Fruit fly (Drosophila melanogaster) whole organism, pupa: ENCODE results near the gene CG11983.

Experiments
- CG10348 ChIP-seq: fragments of 200-800 bp; sonication (Bioruptor generic); IDR thresholded peaks from 2 replicates; pipeline ENCODE4 v1.3.6; 2022; ENCODE audit warnings: missing biosample characterization, missing genetic modification characterization
- CG17806 ChIP-seq: fragments of 200-800 bp; sonication (Bioruptor generic); optimal IDR thresholded peaks from 2 replicates; lab custom pipeline; 2018; ENCODE audit warnings: missing biosample characterization, mild to moderate bottlenecking, missing genetic modification characterization, moderate library complexity
- CG32121 ChIP-seq: fragments of 200-800 bp; sonication (Bioruptor generic); IDR thresholded peaks from 2 replicates; pipeline ENCODE4 v1.3.6; 2022; ENCODE audit warnings: missing biosample characterization, missing genetic modification characterization
- CG8159 ChIP-seq: fragments of 200-800 bp; sonication (Bioruptor generic); optimal IDR thresholded peaks from 3 replicates; lab custom pipeline; 2018; ENCODE audit warnings: missing biosample characterization, mild to moderate bottlenecking, missing genetic modification characterization, moderate library complexity
- CG8301 ChIP-seq: fragments of 200-800 bp; sonication (Bioruptor generic); optimal IDR thresholded peaks from 2 replicates; lab custom pipeline; 2018; ENCODE audit warnings: missing biosample characterization, mild to moderate bottlenecking, missing genetic modification characterization
- EcR ChIP-seq: fragments of 200-800 bp; sonication (Bioruptor generic); optimal IDR thresholded peaks from 3 replicates; lab custom pipeline; 2019; ENCODE audit warnings: missing biosample characterization, missing genetic modification characterization, mild to moderate bottlenecking, moderate library complexity, missing genetic modification reagents
- Ets98B ChIP-seq: fragments of 200-800 bp; sonication (Bioruptor generic); IDR thresholded peaks from 2 replicates; pipeline ENCODE4 v1.3.6; 2022; ENCODE audit warnings: missing biosample characterization, missing genetic modification characterization
- Pif1A ChIP-seq: fragments of 200-800 bp; sonication (Bioruptor generic); optimal IDR thresholded peaks from 3 replicates; lab custom pipeline; 2016; ENCODE audit warnings: missing biosample characterization, missing genetic modification characterization
- Pif1B ChIP-seq: fragments of 200-800 bp; sonication (Bioruptor generic); optimal IDR thresholded peaks from 3 replicates; lab custom pipeline; 2016; ENCODE audit warnings: missing biosample characterization, missing genetic modification characterization
- Snoo ChIP-seq: fragments of 200-800 bp; sonication (Bioruptor generic); optimal IDR thresholded peaks from 3 replicates; lab custom pipeline; 2017; ENCODE audit warnings: missing biosample characterization, mild to moderate bottlenecking, missing genetic modification characterization, inconsistent platforms
- fd96Ca ChIP-seq: fragments of 200-800 bp; sonication (Bioruptor generic); IDR thresholded peaks from 3 replicates; pipeline ENCODE4 v1.3.6; 2022; ENCODE audit warnings: missing biosample characterization, missing genetic modification characterization

DNA sequence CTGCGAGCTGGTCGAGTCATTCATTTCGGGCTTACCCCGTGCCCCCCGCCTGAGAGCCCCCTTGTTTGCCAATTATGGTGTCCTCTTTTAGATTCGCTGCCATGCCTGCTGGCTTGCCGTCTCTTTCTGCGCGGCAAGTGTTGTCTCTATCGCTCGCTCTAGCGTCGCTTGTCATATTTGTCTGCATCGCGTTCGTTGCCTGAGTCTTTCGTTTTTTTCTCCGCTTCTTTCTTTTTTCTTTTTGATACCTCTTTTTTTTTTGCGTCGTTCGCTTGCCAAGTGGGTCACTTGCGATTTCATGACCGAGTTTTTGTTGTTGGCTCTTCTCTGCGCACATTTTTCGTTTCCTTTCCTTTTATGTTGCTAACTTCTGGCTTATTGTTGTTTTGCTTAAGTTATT lies 36.3 kb upstream of the CG11983 start:
- TF ChIP-seq Pif1B (no peak), CG32121 (GFP tag; lab: Robert Waterston, UW) (no peak), CG8301 (peak; percentile 29), EcR (GFP tag; lab: Kevin White, UChicago) (peak; percentile 11), fd96Ca (peak; percentile 68; the same call in 2 of the 3 replicates), CG8159 (peak; percentile 18), Ets98B (GFP tag; lab: Robert Waterston, UW) (peak; percentile 67), Snoo (peak; percentile 29), CG10348 (GFP tag; lab: Robert Waterston, UW) (no peak), CG17806 (tag; lab: Kevin White, UChicago) (no peak), Pif1A (GFP tag; lab: Kevin White, UChicago) (peak; percentile 58)
